Fruit fly (Drosophila melanogaster) Kc167 (cell line): ENCODE measurements around the gene CG16779.

Experiments used
- Myc ChIP-seq: fragments of >200 bp; optimal IDR thresholded peaks from 2 replicates; lab custom pipeline; 2017; ENCODE audit warnings: missing external identifiers
- Sin3A ChIP-seq: fragments of >200 bp; optimal IDR thresholded peaks from 2 replicates; lab custom pipeline; 2018; ENCODE audit warnings: missing external identifiers
- h ChIP-seq: fragments of >200 bp; optimal IDR thresholded peaks from 3 replicates; lab custom pipeline; 2018; ENCODE audit warnings: missing external identifiers
- psq ChIP-seq: fragments of >200 bp; optimal IDR thresholded peaks from 2 replicates; lab custom pipeline; 2017; ENCODE audit warnings: missing external identifiers

DNA sequence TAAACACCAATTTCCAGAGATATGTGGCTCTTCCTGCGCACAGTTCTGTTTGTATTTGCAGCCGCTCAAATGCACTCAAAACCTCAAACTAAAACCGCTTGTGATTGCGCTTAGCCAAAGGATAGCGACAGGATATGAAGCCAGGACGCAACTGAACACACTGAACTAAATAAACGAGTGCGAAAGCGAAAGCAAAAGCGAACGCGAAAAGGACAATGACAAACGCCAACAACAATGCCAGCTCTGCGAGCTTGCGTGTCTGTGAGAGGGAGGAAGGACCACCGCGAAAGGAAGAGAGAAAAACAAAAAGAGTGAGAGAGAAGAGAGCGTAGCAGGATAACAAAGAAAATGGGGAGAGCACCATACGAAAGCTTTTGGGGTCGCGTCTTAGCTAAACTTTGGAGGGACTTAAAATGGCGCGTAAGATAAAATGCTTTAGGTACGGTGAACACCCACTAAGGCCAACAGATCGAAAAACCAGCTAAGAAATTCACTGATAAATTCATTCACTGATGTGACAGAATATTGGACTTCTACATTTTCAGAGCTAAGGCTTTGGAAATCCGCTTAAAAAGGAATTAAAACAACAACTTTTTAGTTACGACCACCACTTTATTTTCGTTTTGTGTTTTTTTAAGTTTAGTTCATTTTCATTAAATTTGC, 32.9 kb downstream of the CG16779 start, which contains the start of gene GstZ2:
- TF ChIP-seq h (no peak), psq (no peak), Sin3A (lab: Kevin White, UChicago) (no peak), Myc (lab: Kevin White, UChicago) (no peak)
